Worm (Caenorhabditis elegans) whole organism, L2 larva: ENCODE measurements around the gene ZC168.2.
A peak's percentile ranks its signal among the peaks of the same experiment; 100 is the strongest.

ENCODE experiments used
- C34F6.9 ChIP-seq: fragments of 150-350 bp; optimal IDR thresholded peaks from 2 replicates; lab custom pipeline; 2014; ENCODE audit warnings: missing biosample characterization, missing genetic modification characterization
- F13H6.1 ChIP-seq: sonication (generic microtip); optimal IDR thresholded peaks from 2 replicates; lab custom pipeline; 2016; ENCODE audit warnings: missing genetic modification characterization, missing compliant biosample characterization
- R02D3.7 ChIP-seq: fragments of 150-350 bp; optimal IDR thresholded peaks from 2 replicates; lab custom pipeline; 2014; ENCODE audit warnings: missing biosample characterization, missing genetic modification characterization
- Y55F3AM.14 ChIP-seq: fragments of 200-800 bp; sonication (Bioruptor generic); optimal IDR thresholded peaks from 2 replicates; lab custom pipeline; 2018; ENCODE audit warnings: mild to moderate bottlenecking, missing genetic modification characterization, missing compliant biosample characterization
- ZK546.5 ChIP-seq: sonication (generic microtip); optimal IDR thresholded peaks from 2 replicates; lab custom pipeline; 2017; ENCODE audit warnings: missing biosample characterization, missing genetic modification characterization
- alr-1 ChIP-seq: fragments of 150-350 bp; optimal IDR thresholded peaks from 2 replicates; lab custom pipeline; 2014; ENCODE audit warnings: missing biosample characterization, missing genetic modification characterization
- ama-1 ChIP-seq: fragments of 150-350 bp; optimal IDR thresholded peaks from 2 replicates; lab custom pipeline; 2018; ENCODE audit warnings: inconsistent platforms
- blmp-1 ChIP-seq: sonication (generic microtip); optimal IDR thresholded peaks from 2 replicates; lab custom pipeline; 2017; ENCODE audit warnings: missing genetic modification characterization, mild to moderate bottlenecking, missing compliant biosample characterization, antibody characterized with exemption, moderate library complexity; ENCODE audit not compliant: insufficient read depth
- ceh-16 ChIP-seq: fragments of 150-350 bp; optimal IDR thresholded peaks from 2 replicates; lab custom pipeline; 2014; ENCODE audit warnings: missing biosample characterization, missing genetic modification characterization
- ceh-82 ChIP-seq: fragments of 150-350 bp; optimal IDR thresholded peaks from 2 replicates; lab custom pipeline; 2014; ENCODE audit warnings: missing biosample characterization, missing genetic modification characterization
- crh-2 ChIP-seq: sonication (generic microtip); optimal IDR thresholded peaks from 2 replicates; lab custom pipeline; 2017; ENCODE audit warnings: missing biosample characterization, missing genetic modification characterization
- dmd-4 ChIP-seq: sonication (generic microtip); optimal IDR thresholded peaks from 2 replicates; lab custom pipeline; 2017; ENCODE audit warnings: missing biosample characterization, missing genetic modification characterization
- egl-27 ChIP-seq: sonication (generic microtip); optimal IDR thresholded peaks from 3 replicates; lab custom pipeline; 2017; ENCODE audit warnings: missing biosample characterization, missing genetic modification reagents, missing genetic modification characterization
- fos-1 ChIP-seq: fragments of 150-350 bp; optimal IDR thresholded peaks from 2 replicates; lab custom pipeline; 2014; ENCODE audit warnings: missing biosample characterization, missing genetic modification characterization
- gmeb-1 ChIP-seq: fragments of 150-350 bp; optimal IDR thresholded peaks from 2 replicates; lab custom pipeline; 2014; ENCODE audit warnings: missing biosample characterization, missing genetic modification characterization
- lin-11 ChIP-seq: fragments of 150-350 bp; sonication (generic microtip); optimal IDR thresholded peaks from 2 replicates; lab custom pipeline; 2014; ENCODE audit warnings: missing biosample characterization, missing genetic modification characterization, inconsistent platforms, mixed read lengths
- lsy-2 ChIP-seq, 2 experiments: fragments of 150-350 bp in 1 of 2; sonication (generic microtip) in 1 of 2; optimal IDR thresholded peaks; 2 replicates each; lab custom pipeline; 2014 to 2017; ENCODE audit warnings: missing biosample characterization in 2 of 2, missing genetic modification characterization in 2 of 2
- mab-5 ChIP-seq: fragments of 150-350 bp; optimal IDR thresholded peaks from 2 replicates; lab custom pipeline; 2014; ENCODE audit warnings: missing biosample characterization, missing genetic modification characterization
- mbf-1 ChIP-seq: sonication (generic microtip); optimal IDR thresholded peaks from 2 replicates; lab custom pipeline; 2017; ENCODE audit warnings: missing biosample characterization, missing genetic modification characterization
- nhr-11 ChIP-seq: fragments of 150-350 bp; optimal IDR thresholded peaks from 2 replicates; lab custom pipeline; 2014; ENCODE audit warnings: missing biosample characterization, missing genetic modification characterization
- nhr-12 ChIP-seq: fragments of 150-350 bp; optimal IDR thresholded peaks from 2 replicates; lab custom pipeline; 2014; ENCODE audit warnings: missing biosample characterization, missing genetic modification characterization
- nhr-129 ChIP-seq: fragments of 150-350 bp; optimal IDR thresholded peaks from 2 replicates; lab custom pipeline; 2014; ENCODE audit warnings: missing biosample characterization, missing genetic modification characterization
- nhr-21 ChIP-seq: fragments of 150-350 bp; optimal IDR thresholded peaks from 2 replicates; lab custom pipeline; 2014; ENCODE audit warnings: missing biosample characterization, missing genetic modification characterization
- nhr-25 ChIP-seq: fragments of 150-350 bp; sonication (generic microtip); optimal IDR thresholded peaks from 3 replicates; lab custom pipeline; 2014; ENCODE audit warnings: missing biosample characterization, missing genetic modification characterization
- nhr-6 ChIP-seq: fragments of 150-350 bp; optimal IDR thresholded peaks from 2 replicates; lab custom pipeline; 2014; ENCODE audit warnings: missing biosample characterization, missing genetic modification characterization
- nhr-77 ChIP-seq: fragments of 150-350 bp; optimal IDR thresholded peaks from 2 replicates; lab custom pipeline; 2014; ENCODE audit warnings: missing biosample characterization, missing genetic modification characterization
- peb-1 ChIP-seq: fragments of 150-350 bp; optimal IDR thresholded peaks from 2 replicates; lab custom pipeline; 2014; ENCODE audit warnings: missing biosample characterization, missing genetic modification characterization
- sem-4 ChIP-seq: fragments of 150-350 bp; optimal IDR thresholded peaks from 2 replicates; lab custom pipeline; 2014; ENCODE audit warnings: missing biosample characterization, missing genetic modification reagents, missing genetic modification characterization
- skn-1 ChIP-seq: sonication (generic microtip); optimal IDR thresholded peaks from 2 replicates; lab custom pipeline; 2017; ENCODE audit warnings: missing biosample characterization, missing genetic modification characterization
- sma-3 ChIP-seq: sonication (generic microtip); optimal IDR thresholded peaks from 2 replicates; lab custom pipeline; 2016; ENCODE audit warnings: missing genetic modification reagents, missing genetic modification characterization, missing compliant biosample characterization
- sma-9 ChIP-seq, 2 experiments: fragments of 150-350 bp in 1 of 2; sonication (generic microtip) in 1 of 2; optimal IDR thresholded peaks; 2 replicates each; lab custom pipeline; 2014 to 2016; ENCODE audit warnings: missing genetic modification characterization in 2 of 2, mild to moderate bottlenecking in 1 of 2, missing biosample characterization in 1 of 2, missing compliant biosample characterization in 1 of 2, missing genetic modification reagents in 1 of 2, moderate library complexity in 1 of 2
- unc-55 ChIP-seq: fragments of 150-350 bp; sonication (generic microtip); optimal IDR thresholded peaks from 3 replicates; lab custom pipeline; 2014; ENCODE audit warnings: missing biosample characterization, missing genetic modification reagents, missing genetic modification characterization
- zag-1 ChIP-seq: fragments of 150-350 bp; optimal IDR thresholded peaks from 2 replicates; lab custom pipeline; 2014; ENCODE audit warnings: missing biosample characterization, missing genetic modification characterization
- ztf-11 ChIP-seq: sonication (generic microtip); optimal IDR thresholded peaks from 2 replicates; lab custom pipeline; 2017; ENCODE audit warnings: missing biosample characterization, missing genetic modification characterization
- ztf-4 ChIP-seq: fragments of 150-350 bp; optimal IDR thresholded peaks from 2 replicates; lab custom pipeline; 2014; ENCODE audit warnings: missing biosample characterization, missing genetic modification characterization

ZC168.2 gene

DNA sequence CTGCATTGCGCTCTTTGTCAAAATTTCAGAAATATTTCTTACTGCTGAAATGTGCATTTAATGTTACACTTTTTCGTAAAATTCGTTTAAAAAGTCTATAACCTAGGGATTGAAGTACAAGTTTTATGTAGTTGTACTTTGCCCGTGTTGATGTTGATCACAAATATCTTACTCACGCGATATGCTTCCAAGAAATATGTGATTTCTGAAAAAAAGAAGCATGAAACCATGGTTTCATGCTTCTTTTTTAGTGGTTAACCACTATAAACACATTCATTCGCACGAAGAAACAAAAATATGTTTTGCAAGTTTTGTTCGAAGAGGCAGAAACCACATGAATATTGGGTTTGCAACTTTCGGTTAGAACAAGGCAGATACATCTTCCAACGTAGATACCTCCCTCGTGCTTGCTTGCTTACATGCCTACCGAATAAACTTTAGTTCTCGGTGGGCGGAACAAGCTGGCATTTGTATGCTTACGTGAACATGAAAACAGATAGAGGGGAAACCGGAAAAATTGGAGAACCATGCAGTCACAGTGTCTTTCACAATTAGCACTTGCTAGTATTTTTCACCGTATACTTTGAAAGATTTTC lies 38.8 kb upstream of the ZC168.2 start, which contains the start of gene R102.3:
Gene R102.3, plus strand, starts transcription at position 546 of the 596 bp plus-strand sequence.
- TF ChIP-seq ceh-82 (no peak), nhr-21 (tag; lab: Kevin White, UChicago) (peak; percentile 54)

DNA sequence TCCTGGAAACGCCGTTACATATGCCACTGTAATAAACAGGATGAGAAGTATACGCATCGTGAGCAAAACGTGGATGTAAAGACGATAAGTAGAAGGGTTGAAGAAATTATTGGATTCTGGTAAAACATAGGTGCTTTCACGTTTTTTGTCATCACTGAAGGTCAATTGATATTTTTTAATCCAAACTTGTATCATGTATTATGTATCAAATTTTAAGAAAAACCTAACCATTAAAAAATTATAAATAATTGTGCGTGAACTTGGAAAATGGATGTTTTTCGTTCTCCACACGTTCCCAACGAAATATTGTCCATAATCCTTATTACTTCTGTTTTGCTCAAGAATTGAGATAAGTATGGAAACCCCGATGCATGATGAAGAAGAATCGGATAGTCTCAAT lies 37.7 kb upstream of the ZC168.2 start, which contains the start of gene R102.8:
Gene R102.8, minus strand, starts transcription at position 101 of the 400 bp plus-strand sequence.
- TF ChIP-seq blmp-1 (no peak), Y55F3AM.14 (no peak), gmeb-1 (tag; lab: Kevin White, UChicago) (no peak), sma-9 (GFP tag; optimal IDR thresholded peaks at IDR 0.05; lab: Kevin White, UChicago) (no peak), sma-9 (tag; optimal IDR thresholded peaks at IDR 0.05; lab: Kevin White, UChicago) (no peak), egl-27 (tag; lab: Kevin White, UChicago) (no peak), ama-1 (no peak), unc-55 (GFP tag; lab: Kevin White, UChicago) (no peak), ztf-11 (tag; lab: Kevin White, UChicago) (no peak), zag-1 (tag; lab: Kevin White, UChicago) (no peak), dmd-4 (tag; lab: Kevin White, UChicago) (no peak), nhr-6 (tag; lab: Kevin White, UChicago) (no peak), sma-3 (GFP tag; lab: Kevin White, UChicago) (no peak), R02D3.7 (no peak), nhr-12 (tag; lab: Kevin White, UChicago) (no peak), skn-1 (no peak)

DNA sequence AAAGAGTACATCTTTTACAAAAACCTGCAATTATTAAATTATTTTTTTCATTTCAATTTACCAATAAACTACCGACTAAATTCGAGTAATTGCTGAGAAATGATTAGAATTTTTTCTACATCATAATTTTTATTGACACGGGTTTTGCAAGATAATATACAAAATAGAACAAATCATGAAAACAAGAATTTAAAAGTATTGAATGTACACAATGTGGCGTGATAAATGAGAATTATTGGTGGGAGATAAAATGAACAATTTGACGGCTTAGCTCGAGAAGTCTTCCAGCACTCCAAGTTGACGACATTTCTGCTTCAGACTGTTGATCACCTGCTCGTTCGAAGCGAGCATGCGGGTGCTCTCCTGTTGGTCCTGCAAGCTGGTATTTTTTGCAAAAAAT lies 32.6 kb upstream of the ZC168.2 start, which contains the start of gene R102.4:
Gene R102.4, minus strand, starts transcription at position 101 of the 400 bp plus-strand sequence.
- TF ChIP-seq gmeb-1 (tag; lab: Kevin White, UChicago) (no peak), sma-3 (GFP tag; lab: Kevin White, UChicago) (no peak), F13H6.1 (tag; lab: Kevin White, UChicago) (no peak), alr-1 (no peak), mab-5 (tag; lab: Kevin White, UChicago) (no peak), nhr-77 (tag; lab: Kevin White, UChicago) (no peak), blmp-1 (no peak), nhr-129 (tag; lab: Kevin White, UChicago) (no peak), ZK546.5 (no peak), mbf-1 (tag; lab: Kevin White, UChicago) (no peak), ztf-11 (tag; lab: Kevin White, UChicago) (no peak), crh-2 (tag; lab: Kevin White, UChicago) (no peak), nhr-12 (tag; lab: Kevin White, UChicago) (no peak)

DNA sequence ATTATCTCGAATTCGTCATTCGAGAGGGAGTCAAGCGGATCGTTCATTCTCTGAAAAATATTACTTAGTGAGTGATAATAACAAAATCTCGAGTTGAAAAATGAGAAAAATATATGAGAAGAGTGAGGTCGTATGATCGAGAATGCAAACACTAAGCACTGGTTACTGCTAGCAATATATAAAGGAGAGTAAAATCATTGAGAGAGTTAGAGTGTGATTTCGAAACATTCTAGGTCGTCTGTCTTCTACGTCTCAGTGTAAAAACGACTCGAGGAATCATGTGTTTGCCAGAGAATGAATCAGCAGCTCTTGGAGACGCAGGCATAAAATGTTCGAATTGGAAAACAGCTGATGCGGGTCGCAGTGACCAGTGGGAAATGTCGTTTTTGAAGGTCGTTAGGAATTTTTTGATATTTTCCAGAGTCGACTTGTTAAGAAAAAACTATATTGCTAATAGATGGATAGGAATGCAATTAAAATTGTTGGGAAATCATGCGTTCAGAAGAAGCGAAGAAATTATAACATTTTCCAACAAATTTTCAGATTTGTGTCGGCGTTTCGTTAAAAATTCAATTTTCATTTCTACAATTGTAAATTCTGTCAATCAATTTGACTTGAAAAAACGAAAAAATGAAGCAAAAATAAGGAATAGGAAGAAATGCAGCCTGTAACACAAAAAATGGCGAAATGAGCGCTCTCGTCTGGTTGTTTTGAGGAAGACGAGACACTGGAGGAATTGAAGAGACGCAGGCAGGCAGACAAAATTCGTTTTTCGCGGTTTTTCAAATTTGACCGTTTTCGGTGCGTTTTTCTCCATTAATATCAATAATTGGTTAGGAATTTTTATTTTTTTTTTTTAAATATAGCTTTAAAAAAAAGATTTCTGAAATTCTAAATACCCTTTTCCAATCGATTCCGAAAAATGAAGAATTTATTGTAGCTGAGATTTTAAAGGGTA lies 30.5 kb upstream of the ZC168.2 start, which contains the start of gene allo-1:
Gene allo-1, minus strand, starts transcription at position 51 of the 958 bp plus-strand sequence.
- TF ChIP-seq nhr-11 (tag; lab: Kevin White, UChicago), result no peak
- peak; percentile 0 for TF ChIP-seq mab-5 (tag; lab: Kevin White, UChicago)
- peak; percentile 68 for TF ChIP-seq crh-2 (tag; lab: Kevin White, UChicago)
- TF ChIP-seq dmd-4 (tag; lab: Kevin White, UChicago), result no peak
- TF ChIP-seq nhr-129 (tag; lab: Kevin White, UChicago), result peak; percentile 96
- peak; percentile 46 for TF ChIP-seq nhr-6 (tag; lab: Kevin White, UChicago)
- peak; percentile 14 for TF ChIP-seq zag-1 (tag; lab: Kevin White, UChicago)
- TF ChIP-seq unc-55 (GFP tag; lab: Kevin White, UChicago), result peak; percentile 55
- TF ChIP-seq lin-11 (tag; lab: Kevin White, UChicago), result no peak
- peak; percentile 43 for TF ChIP-seq blmp-1
- TF ChIP-seq lsy-2 (tag; optimal IDR thresholded peaks at IDR 0.05; lab: Kevin White, UChicago), result peak in 1 of 2 experiments; percentile 75
- peak; percentile 69 for TF ChIP-seq sma-3 (GFP tag; lab: Kevin White, UChicago)
- TF ChIP-seq nhr-25 (tag; lab: Kevin White, UChicago), result peak; percentile 79
- peak; percentile 32 for TF ChIP-seq ztf-4 (tag; lab: Kevin White, UChicago)
- TF ChIP-seq sem-4 (tag; lab: Kevin White, UChicago), result peak; percentile 33
- peak; percentile 95 for TF ChIP-seq fos-1 (tag; lab: Kevin White, UChicago)
- TF ChIP-seq gmeb-1 (tag; lab: Kevin White, UChicago), result peak; percentile 91
- peak; percentile 86 for TF ChIP-seq C34F6.9 (tag; lab: Kevin White, UChicago)
- TF ChIP-seq skn-1, result peak; percentile 3
- no peak for TF ChIP-seq ztf-11 (tag; lab: Kevin White, UChicago)
- no peak for TF ChIP-seq nhr-12 (tag; lab: Kevin White, UChicago)
- peak; percentile 79 for TF ChIP-seq F13H6.1 (tag; lab: Kevin White, UChicago)
- TF ChIP-seq nhr-21 (tag; lab: Kevin White, UChicago), result peak; percentile 15
- no peak for TF ChIP-seq ceh-16 (tag; lab: Kevin White, UChicago)
- no peak for TF ChIP-seq peb-1 (tag; lab: Kevin White, UChicago)
- TF ChIP-seq sma-9 (GFP tag; optimal IDR thresholded peaks at IDR 0.05; lab: Kevin White, UChicago), result peak; percentile 92
- no peak for TF ChIP-seq sma-9 (tag; optimal IDR thresholded peaks at IDR 0.05; lab: Kevin White, UChicago)
- TF ChIP-seq, all 48 proteins: peak for 19
